Fruit fly (Drosophila melanogaster) whole organism, wandering third instar larva: ENCODE measurements around the gene CG44001.

ENCODE experiments used
- CG9705 ChIP-seq: fragments of 200-800 bp; sonication (Bioruptor generic); optimal IDR thresholded peaks from 2 replicates; lab custom pipeline; 2018; ENCODE audit warnings: missing biosample characterization, mild to moderate bottlenecking, missing genetic modification characterization
- CrebA ChIP-seq: fragments of 200-800 bp; sonication (Bioruptor generic); optimal IDR thresholded peaks from 2 replicates; lab custom pipeline; 2016; ENCODE audit warnings: missing biosample characterization, mild to moderate bottlenecking, missing genetic modification characterization, borderline replicate concordance
- GATAd ChIP-seq: sonication (Bioruptor generic); optimal IDR thresholded peaks from 2 replicates; lab custom pipeline; 2016; ENCODE audit warnings: missing biosample characterization, missing genetic modification characterization
- HLH106 ChIP-seq: fragments of 200-800 bp; optimal IDR thresholded peaks from 3 replicates; lab custom pipeline; 2019; ENCODE audit warnings: missing biosample characterization, mild to moderate bottlenecking, missing genetic modification characterization, moderate library complexity
- Hnf4 ChIP-seq: fragments of 200-800 bp; sonication (Bioruptor generic); optimal IDR thresholded peaks from 2 replicates; lab custom pipeline; 2016; ENCODE audit warnings: missing biosample characterization, mild to moderate bottlenecking, missing genetic modification characterization
- Hr78 ChIP-seq: fragments of >200 bp; optimal IDR thresholded peaks from 2 replicates; lab custom pipeline; 2017; ENCODE audit warnings: missing biosample characterization, missing genetic modification characterization
- Hr83 ChIP-seq: fragments of 200-300 bp; sonication (Bioruptor generic); optimal IDR thresholded peaks from 2 replicates; lab custom pipeline; 2016; ENCODE audit warnings: missing biosample characterization, mild to moderate bottlenecking, missing genetic modification characterization, moderate library complexity; ENCODE audit not compliant: poor library complexity, severe bottlenecking
- Jra ChIP-seq: sonication (Bioruptor generic); optimal IDR thresholded peaks from 2 replicates; lab custom pipeline; 2016; ENCODE audit warnings: missing biosample characterization, missing genetic modification characterization
- Myc ChIP-seq: fragments of >200 bp; optimal IDR thresholded peaks from 2 replicates; lab custom pipeline; 2017
- N ChIP-seq: fragments of >200 bp; optimal IDR thresholded peaks from 2 replicates; lab custom pipeline; 2018; ENCODE audit warnings: missing biosample characterization, missing external identifiers, missing genetic modification characterization
- OdsH ChIP-seq: fragments of 200-800 bp; sonication (Bioruptor generic); optimal IDR thresholded peaks from 2 replicates; lab custom pipeline; 2016; ENCODE audit warnings: missing biosample characterization, mild to moderate bottlenecking, missing genetic modification characterization
- Rel ChIP-seq, 2 experiments: fragments of 200-800 bp; sonication (Bioruptor generic) in 1 of 2; optimal IDR thresholded peaks; 2 replicates in 1 of 2; 3 replicates in 1 of 2; lab custom pipeline; 2016 to 2019; ENCODE audit warnings: mild to moderate bottlenecking in 2 of 2, missing biosample characterization in 2 of 2, missing genetic modification characterization in 2 of 2, moderate library complexity in 1 of 2
- Sp1 ChIP-seq: fragments of 200-800 bp; sonication (Bioruptor generic); optimal IDR thresholded peaks from 3 replicates; lab custom pipeline; 2019; ENCODE audit warnings: missing biosample characterization, mild to moderate bottlenecking, missing genetic modification characterization, moderate library complexity
- br ChIP-seq: fragments of 200-800 bp; sonication (Bioruptor generic); optimal IDR thresholded peaks from 2 replicates; lab custom pipeline; 2016; ENCODE audit warnings: missing biosample characterization, missing genetic modification characterization
- brk ChIP-seq: fragments of 200-800 bp; sonication (Bioruptor generic); optimal IDR thresholded peaks from 2 replicates; lab custom pipeline; 2016; ENCODE audit warnings: missing biosample characterization, mild to moderate bottlenecking, missing genetic modification characterization
- dl ChIP-seq, 2 experiments: fragments of 175-275, 200-275 bp in 1 of 2; fragments of 200-275 bp in 1 of 2; sonication (Bioruptor generic); optimal IDR thresholded peaks; lab custom pipeline; 2018; ENCODE audit warnings: mild to moderate bottlenecking in 2 of 2, missing biosample characterization in 2 of 2, missing genetic modification characterization in 2 of 2, moderate library complexity in 2 of 2; ENCODE audit not compliant: partially characterized antibody in 2 of 2, insufficient read depth in 1 of 2
- dmrt93B ChIP-seq: fragments of 200-800 bp; sonication (Bioruptor generic); optimal IDR thresholded peaks from 2 replicates; lab custom pipeline; 2018; ENCODE audit warnings: missing biosample characterization, mild to moderate bottlenecking, missing genetic modification characterization
- dsf ChIP-seq: sonication (Bioruptor generic); optimal IDR thresholded peaks from 2 replicates; lab custom pipeline; 2016; ENCODE audit warnings: missing biosample characterization, missing genetic modification characterization, borderline replicate concordance
- ey ChIP-seq: fragments of 200-800 bp; sonication (Bioruptor generic); optimal IDR thresholded peaks from 2 replicates; lab custom pipeline; 2016; ENCODE audit warnings: missing biosample characterization, missing genetic modification characterization
- foxo ChIP-seq, 2 experiments: fragments of 200-800 bp; sonication (Bioruptor generic); optimal IDR thresholded peaks; 2 replicates in 1 of 2; 3 replicates in 1 of 2; lab custom pipeline; 2016 to 2017; ENCODE audit warnings: missing biosample characterization in 2 of 2, missing genetic modification characterization in 2 of 2
- fru ChIP-seq: fragments of 200-800 bp; sonication (Bioruptor generic); optimal IDR thresholded peaks from 3 replicates; lab custom pipeline; 2016; ENCODE audit warnings: missing biosample characterization, mild to moderate bottlenecking, missing genetic modification characterization
- h ChIP-seq: fragments of 200-800 bp; sonication (Bioruptor generic); optimal IDR thresholded peaks from 3 replicates; lab custom pipeline; 2016; ENCODE audit warnings: missing biosample characterization, mild to moderate bottlenecking, missing genetic modification characterization
- psq ChIP-seq: fragments of 200-800 bp; sonication (Bioruptor generic); optimal IDR thresholded peaks from 3 replicates; lab custom pipeline; 2017; ENCODE audit warnings: missing biosample characterization, mild to moderate bottlenecking, missing genetic modification characterization, moderate library complexity
- rgr ChIP-seq: fragments of 200-800 bp; sonication (Bioruptor generic); optimal IDR thresholded peaks from 3 replicates; lab custom pipeline; 2016; ENCODE audit warnings: missing biosample characterization, mild to moderate bottlenecking, missing genetic modification characterization
- sage ChIP-seq: fragments of 200-800 bp; sonication (Bioruptor generic); optimal IDR thresholded peaks from 2 replicates; lab custom pipeline; 2016; ENCODE audit warnings: missing biosample characterization, mild to moderate bottlenecking, missing genetic modification characterization
- sv ChIP-seq: fragments of 200-800 bp; sonication (Bioruptor generic); optimal IDR thresholded peaks from 3 replicates; lab custom pipeline; 2016; ENCODE audit warnings: missing biosample characterization, missing genetic modification characterization
- usp ChIP-seq: fragments of >200 bp; optimal IDR thresholded peaks from 2 replicates; lab custom pipeline; 2017; ENCODE audit warnings: missing biosample characterization, missing genetic modification characterization
- woc ChIP-seq: sonication (Bioruptor generic); optimal IDR thresholded peaks from 2 replicates; lab custom pipeline; 2016; ENCODE audit warnings: missing biosample characterization, mild to moderate bottlenecking, missing genetic modification characterization

CG44001 gene

dm6 chr2L:5043043-5043442 lies at the start of gene CG44001, which contains the start of the genes CG33995 and CG44000:
TSS of gene CG44001 (plus strand) at chr2L:5043270.
TSS of gene CG33995 (plus strand) at chr2L:5043270.
TSS of gene CG44000 (plus strand) at chr2L:5043270.
- TF ChIP-seq dsf (GFP tag; lab: Kevin White, UChicago): no peak
- TF ChIP-seq sv (GFP tag; lab: Kevin White, UChicago): peak; percentile 42
- TF ChIP-seq Hr83: peak; percentile 85
- no peak for TF ChIP-seq brk (GFP tag; lab: Kevin White, UChicago)
- TF ChIP-seq fru (GFP tag; lab: Kevin White, UChicago): peak; percentile 50
- TF ChIP-seq CG9705 (GFP tag; lab: Kevin White, UChicago): peak; percentile 52
- TF ChIP-seq rgr: peak; percentile 74
- peak; percentile 48 for TF ChIP-seq HLH106 (tag; lab: Kevin White, UChicago)
- peak; percentile 31 for TF ChIP-seq Jra (GFP tag; lab: Kevin White, UChicago)
- no peak for TF ChIP-seq Rel (GFP tag; optimal IDR thresholded peaks at IDR 0.05; lab: Kevin White, UChicago)
- TF ChIP-seq Rel (tag; optimal IDR thresholded peaks at IDR 0.05; lab: Kevin White, UChicago): peak; percentile 57
- TF ChIP-seq foxo (GFP tag; optimal IDR thresholded peaks at IDR 0.05; lab: Kevin White, UChicago): peak in 1 of 2 experiments; percentile 74
- TF ChIP-seq sage (GFP tag; lab: Kevin White, UChicago): peak; percentile 44
- TF ChIP-seq br (GFP tag; lab: Kevin White, UChicago): peak; percentile 61
- TF ChIP-seq GATAd (GFP tag; lab: Kevin White, UChicago): no peak
- peak; percentile 51 for TF ChIP-seq h (GFP tag; lab: Kevin White, UChicago)
- TF ChIP-seq dmrt93B: peak; percentile 5
- TF ChIP-seq ey (GFP tag; lab: Kevin White, UChicago): peak; percentile 14
- TF ChIP-seq CrebA (GFP tag; lab: Kevin White, UChicago): no peak
- TF ChIP-seq OdsH (GFP tag; lab: Kevin White, UChicago): peak; percentile 20
- TF ChIP-seq psq: peak; percentile 7
- peak; percentile 52 for TF ChIP-seq Sp1 (GFP tag; lab: Kevin White, UChicago)
- TF ChIP-seq usp: no peak
- no peak for TF ChIP-seq dl (GFP tag; optimal IDR thresholded peaks at IDR 0.05; lab: Kevin White, UChicago; ENCODE audit: insufficient read depth in 1 of 2, partially characterized antibody in 2 of 2)

- no peak for TF ChIP-seq psq
- TF ChIP-seq OdsH (GFP tag; lab: Kevin White, UChicago): no peak
- TF ChIP-seq sv (GFP tag; lab: Kevin White, UChicago): no peak
- TF ChIP-seq woc (GFP tag; lab: Kevin White, UChicago): no peak
- TF ChIP-seq, all 38 proteins: peak for 0
These were observed 47.8 kb upstream of the CG44001 start for dm6 chr2L:4995010-4995836.

dm6 chr2L:4995837-4996136 lies 47.3 kb upstream of the CG44001 start:
- TF ChIP-seq psq: no peak
- no peak for TF ChIP-seq Myc
- no peak for TF ChIP-seq sage (GFP tag; lab: Kevin White, UChicago)
- TF ChIP-seq fru (GFP tag; lab: Kevin White, UChicago): no peak
- TF ChIP-seq dsf (GFP tag; lab: Kevin White, UChicago): no peak
- no peak for TF ChIP-seq N (GFP tag; lab: Kevin White, UChicago)
- TF ChIP-seq br (GFP tag; lab: Kevin White, UChicago): no peak
- TF ChIP-seq CrebA (GFP tag; lab: Kevin White, UChicago): no peak
- no peak for TF ChIP-seq HLH106 (tag; lab: Kevin White, UChicago)

- no peak for TF ChIP-seq GATAd (GFP tag; lab: Kevin White, UChicago)
- no peak for TF ChIP-seq Hr78 (GFP tag; lab: Kevin White, UChicago)
- no peak for TF ChIP-seq Hnf4
- TF ChIP-seq psq: no peak
- no peak for TF ChIP-seq Myc
These were observed 46.7 kb upstream of the CG44001 start for dm6 chr2L:4996283-4996922.
